Fruit fly (Drosophila melanogaster): ENCODE measurements around the gene tHMG2.
A peak's percentile ranks its signal among the peaks of the same experiment; 100 is the strongest.

The tHMG2 gene

DNA sequence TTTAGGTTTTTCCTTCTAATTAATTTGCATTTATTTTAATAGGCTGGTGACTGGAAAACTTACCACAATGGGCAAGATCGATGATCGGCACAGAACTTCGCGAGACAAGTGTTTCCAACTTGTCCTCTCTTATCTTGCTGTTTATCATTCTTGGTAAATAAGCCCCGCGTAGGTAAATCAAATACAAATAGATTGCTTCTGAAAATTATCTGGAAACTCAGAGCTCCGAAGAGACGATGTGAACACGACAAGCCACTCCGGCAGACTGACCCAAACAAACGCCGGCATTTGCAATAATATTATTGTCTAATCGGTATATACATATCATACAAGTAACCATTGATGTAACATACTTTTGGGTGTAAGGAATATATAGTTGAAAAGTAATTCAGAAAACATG, 37.6 kb downstream of the tHMG2 start, which contains the start of gene CG33099 (continued):
- TF ChIP-seq en (GFP tag; optimal IDR thresholded peaks at IDR 0.05) (no peak), lola (GFP tag; optimal IDR thresholded peaks at IDR 0.05) (peak in 1 of 3 experiments; percentile 7), CG34376 (GFP tag; optimal IDR thresholded peaks at IDR 0.05) (peak; percentile 72), CG6791 (GFP tag; IDR thresholded peaks at IDR 0.05; ENCODE audit: partially characterized antibody) (no peak), Dbx (GFP tag; IDR thresholded peaks at IDR 0.05) (peak; percentile 34; the same call in 1 of the 3 replicates), CG16815 (GFP tag; optimal IDR thresholded peaks at IDR 0.05) (no peak), mam (GFP tag; optimal IDR thresholded peaks at IDR 0.05) (peak; percentile 14), gce (GFP tag; IDR thresholded peaks at IDR 0.05) (0 out of 3 replicates have a peak, but pooled peaks have one; percentile 7), CG8281 (tag; optimal IDR thresholded peaks at IDR 0.05) (no peak), CG42726 (GFP tag; IDR thresholded peaks at IDR 0.05; ENCODE audit: partially characterized antibody) (peak; percentile 47; the same call in 1 of the 2 replicates), CG14014 (GFP tag; IDR thresholded peaks at IDR 0.05) (peak; percentile 71; the same call in 1 of the 2 replicates), CG4820 (GFP tag; optimal IDR thresholded peaks at IDR 0.05) (no peak), CG11398 (GFP tag; optimal IDR thresholded peaks at IDR 0.05) (peak; percentile 25), schlank (tag; optimal IDR thresholded peaks at IDR 0.05) (peak; percentile 49), CG16779 (GFP tag; IDR thresholded peaks at IDR 0.05) (no peak), CG1529 (GFP tag; optimal IDR thresholded peaks at IDR 0.05) (no peak), CG1233 (GFP tag; optimal IDR thresholded peaks at IDR 0.05) (peak; percentile 67), CG6765 (GFP tag; optimal IDR thresholded peaks at IDR 0.05) (no peak), CG34422 (GFP tag; IDR thresholded peaks at IDR 0.05) (peak; percentile 45; the same call in 1 of the 3 replicates), Deaf1 (tag; optimal IDR thresholded peaks at IDR 0.05) (peak; percentile 39), CG12155 (GFP tag; optimal IDR thresholded peaks at IDR 0.05) (no peak), Atf-2 (GFP tag; optimal IDR thresholded peaks at IDR 0.05) (no peak), Usf (GFP tag; optimal IDR thresholded peaks at IDR 0.05) (no peak), hb (GFP tag; IDR thresholded peaks at IDR 0.05; ENCODE audit: partially characterized antibody) (no peak), Hey (tag; optimal IDR thresholded peaks at IDR 0.05) (peak; percentile 51), Rfx (GFP tag; IDR thresholded peaks at IDR 0.05) (peak; percentile 57; the same call in 1 of the 2 replicates), Sox102F (GFP tag; optimal IDR thresholded peaks at IDR 0.05) (no peak), CG17361 (GFP tag; IDR thresholded peaks at IDR 0.05) (no peak), CG4360 (GFP tag; IDR thresholded peaks at IDR 0.05) (no peak), row (GFP tag; IDR thresholded peaks at IDR 0.05) (no peak), CG8765 (GFP tag; IDR thresholded peaks at IDR 0.05) (no peak), Dek (tag; optimal IDR thresholded peaks at IDR 0.05) (peak; percentile 38), NK7.1 (GFP tag; optimal IDR thresholded peaks at IDR 0.05) (peak; percentile 1), bsh (GFP tag; optimal IDR thresholded peaks at IDR 0.05) (peak in 1 of 2 experiments; percentile 29), B-H2 (GFP tag; optimal IDR thresholded peaks at IDR 0.05) (peak; percentile 51), TFAM (GFP tag; optimal IDR thresholded peaks at IDR 0.05) (no peak), CG12942 (GFP tag; optimal IDR thresholded peaks at IDR 0.05) (no peak), CG13287 (GFP tag; IDR thresholded peaks at IDR 0.05; ENCODE audit: partially characterized antibody) (no peak), grau (tag; optimal IDR thresholded peaks at IDR 0.05) (peak; percentile 6), Asciz (GFP tag; optimal IDR thresholded peaks at IDR 0.05) (peak; percentile 56), CG7839 (tag; optimal IDR thresholded peaks at IDR 0.05) (peak; percentile 30), CG10147 (GFP tag; optimal IDR thresholded peaks at IDR 0.05) (no peak), Med (GFP tag) (peak; percentile 92), CG3847 (GFP tag; IDR thresholded peaks at IDR 0.05) (no peak), eyg (GFP tag; optimal IDR thresholded peaks at IDR 0.05) (no peak), dan (GFP tag; IDR thresholded peaks at IDR 0.05) (no peak), CG15696 (tag; optimal IDR thresholded peaks at IDR 0.05) (peak; percentile 68), mirr (GFP tag; optimal IDR thresholded peaks at IDR 0.05) (peak; percentile 79), CG6272 (GFP tag; IDR thresholded peaks at IDR 0.05) (no peak), corto (GFP tag; optimal IDR thresholded peaks at IDR 0.05) (no peak)
